Fruit fly (Drosophila melanogaster) whole organism, wandering third instar larva: ENCODE data around the gene Sh.

Source experiments
- Abd-B ChIP-seq: fragments of >200 bp; optimal IDR thresholded peaks from 2 replicates; lab custom pipeline; 2017; ENCODE audit warnings: missing biosample characterization, missing genetic modification characterization
- CG9705 ChIP-seq: fragments of 200-800 bp; sonication (Bioruptor generic); optimal IDR thresholded peaks from 2 replicates; lab custom pipeline; 2018; ENCODE audit warnings: missing biosample characterization, mild to moderate bottlenecking, missing genetic modification characterization
- CrebA ChIP-seq: fragments of 200-800 bp; sonication (Bioruptor generic); optimal IDR thresholded peaks from 2 replicates; lab custom pipeline; 2016; ENCODE audit warnings: missing biosample characterization, mild to moderate bottlenecking, missing genetic modification characterization, borderline replicate concordance
- Dfd ChIP-seq: fragments of >200 bp; optimal IDR thresholded peaks from 2 replicates; lab custom pipeline; 2017; ENCODE audit warnings: missing biosample characterization, missing genetic modification characterization
- Dif ChIP-seq: fragments of 200-275, 200-300 bp; sonication (Bioruptor generic); optimal IDR thresholded peaks from 2 replicates; lab custom pipeline; 2018; ENCODE audit warnings: missing biosample characterization, missing genetic modification characterization; ENCODE audit not compliant: partially characterized antibody
- GATAd ChIP-seq: sonication (Bioruptor generic); optimal IDR thresholded peaks from 2 replicates; lab custom pipeline; 2016; ENCODE audit warnings: missing biosample characterization, missing genetic modification characterization
- Hnf4 ChIP-seq: fragments of 200-800 bp; sonication (Bioruptor generic); optimal IDR thresholded peaks from 2 replicates; lab custom pipeline; 2016; ENCODE audit warnings: missing biosample characterization, mild to moderate bottlenecking, missing genetic modification characterization
- Hr78 ChIP-seq: fragments of >200 bp; optimal IDR thresholded peaks from 2 replicates; lab custom pipeline; 2017; ENCODE audit warnings: missing biosample characterization, missing genetic modification characterization
- Hr83 ChIP-seq: fragments of 200-300 bp; sonication (Bioruptor generic); optimal IDR thresholded peaks from 2 replicates; lab custom pipeline; 2016; ENCODE audit warnings: missing biosample characterization, mild to moderate bottlenecking, missing genetic modification characterization, moderate library complexity; ENCODE audit not compliant: poor library complexity, severe bottlenecking
- Jra ChIP-seq: sonication (Bioruptor generic); optimal IDR thresholded peaks from 2 replicates; lab custom pipeline; 2016; ENCODE audit warnings: missing biosample characterization, missing genetic modification characterization
- Mio ChIP-seq: sonication (Bioruptor generic); optimal IDR thresholded peaks from 2 replicates; lab custom pipeline; 2016; ENCODE audit warnings: missing biosample characterization, missing genetic modification characterization
- Myc ChIP-seq: fragments of >200 bp; optimal IDR thresholded peaks from 2 replicates; lab custom pipeline; 2017
- N ChIP-seq: fragments of >200 bp; optimal IDR thresholded peaks from 2 replicates; lab custom pipeline; 2018; ENCODE audit warnings: missing biosample characterization, missing external identifiers, missing genetic modification characterization
- OdsH ChIP-seq: fragments of 200-800 bp; sonication (Bioruptor generic); optimal IDR thresholded peaks from 2 replicates; lab custom pipeline; 2016; ENCODE audit warnings: missing biosample characterization, mild to moderate bottlenecking, missing genetic modification characterization
- Rel ChIP-seq, 2 experiments: fragments of 200-800 bp; sonication (Bioruptor generic) in 1 of 2; optimal IDR thresholded peaks; 2 replicates in 1 of 2; 3 replicates in 1 of 2; lab custom pipeline; 2016 to 2019; ENCODE audit warnings: mild to moderate bottlenecking in 2 of 2, missing biosample characterization in 2 of 2, missing genetic modification characterization in 2 of 2, moderate library complexity in 1 of 2
- Sp1 ChIP-seq: fragments of 200-800 bp; sonication (Bioruptor generic); optimal IDR thresholded peaks from 3 replicates; lab custom pipeline; 2019; ENCODE audit warnings: missing biosample characterization, mild to moderate bottlenecking, missing genetic modification characterization, moderate library complexity
- Vsx2 ChIP-seq: fragments of 200-300, 225-300 bp; sonication (Bioruptor generic); optimal IDR thresholded peaks from 2 replicates; lab custom pipeline; 2018; ENCODE audit warnings: missing biosample characterization, missing genetic modification characterization; ENCODE audit not compliant: partially characterized antibody
- br ChIP-seq: fragments of 200-800 bp; sonication (Bioruptor generic); optimal IDR thresholded peaks from 2 replicates; lab custom pipeline; 2016; ENCODE audit warnings: missing biosample characterization, missing genetic modification characterization
- dmrt93B ChIP-seq: fragments of 200-800 bp; sonication (Bioruptor generic); optimal IDR thresholded peaks from 2 replicates; lab custom pipeline; 2018; ENCODE audit warnings: missing biosample characterization, mild to moderate bottlenecking, missing genetic modification characterization
- dsf ChIP-seq: sonication (Bioruptor generic); optimal IDR thresholded peaks from 2 replicates; lab custom pipeline; 2016; ENCODE audit warnings: missing biosample characterization, missing genetic modification characterization, borderline replicate concordance
- foxo ChIP-seq, 2 experiments: fragments of 200-800 bp; sonication (Bioruptor generic); optimal IDR thresholded peaks; 2 replicates in 1 of 2; 3 replicates in 1 of 2; lab custom pipeline; 2016 to 2017; ENCODE audit warnings: missing biosample characterization in 2 of 2, missing genetic modification characterization in 2 of 2
- fru ChIP-seq: fragments of 200-800 bp; sonication (Bioruptor generic); optimal IDR thresholded peaks from 3 replicates; lab custom pipeline; 2016; ENCODE audit warnings: missing biosample characterization, mild to moderate bottlenecking, missing genetic modification characterization
- h ChIP-seq: fragments of 200-800 bp; sonication (Bioruptor generic); optimal IDR thresholded peaks from 3 replicates; lab custom pipeline; 2016; ENCODE audit warnings: missing biosample characterization, mild to moderate bottlenecking, missing genetic modification characterization
- lola ChIP-seq: fragments of >200 bp; optimal IDR thresholded peaks from 2 replicates; lab custom pipeline; 2017; ENCODE audit warnings: missing biosample characterization, missing genetic modification characterization
- pan ChIP-seq: fragments of >200 bp; optimal IDR thresholded peaks from 2 replicates; lab custom pipeline; 2017
- sage ChIP-seq: fragments of 200-800 bp; sonication (Bioruptor generic); optimal IDR thresholded peaks from 2 replicates; lab custom pipeline; 2016; ENCODE audit warnings: missing biosample characterization, mild to moderate bottlenecking, missing genetic modification characterization
- tai ChIP-seq: sonication (Bioruptor generic); optimal IDR thresholded peaks from 2 replicates; lab custom pipeline; 2016; ENCODE audit warnings: missing biosample characterization, missing genetic modification characterization
- usp ChIP-seq: fragments of >200 bp; optimal IDR thresholded peaks from 2 replicates; lab custom pipeline; 2017; ENCODE audit warnings: missing biosample characterization, missing genetic modification characterization
- woc ChIP-seq: sonication (Bioruptor generic); optimal IDR thresholded peaks from 2 replicates; lab custom pipeline; 2016; ENCODE audit warnings: missing biosample characterization, mild to moderate bottlenecking, missing genetic modification characterization

The Sh gene

DNA sequence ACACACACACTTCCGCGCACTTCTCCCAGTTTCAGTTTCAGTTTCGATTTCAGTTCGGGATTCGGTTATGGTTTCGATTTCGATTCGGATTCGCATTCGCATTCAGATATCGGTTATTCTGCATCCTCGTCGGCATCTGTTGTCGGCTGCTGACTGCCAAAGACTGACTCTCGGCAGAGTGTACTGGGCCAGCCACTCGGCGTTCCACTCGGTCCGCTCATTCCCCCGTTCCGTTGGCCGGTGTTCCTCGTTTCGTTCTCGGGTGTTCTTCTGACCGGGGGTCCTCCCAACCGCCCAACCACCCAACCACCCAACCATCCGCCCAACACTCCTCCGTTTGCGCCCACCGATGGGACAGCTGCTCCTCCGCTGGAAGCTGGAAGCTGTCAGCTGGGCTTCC, 96.0 kb downstream of the Sh start:
- no peak for TF ChIP-seq usp (GFP tag; lab: Kevin White, UChicago)
- no peak for TF ChIP-seq Mio (GFP tag; lab: Kevin White, UChicago)
- peak; percentile 16 for TF ChIP-seq Dfd (GFP tag; lab: Kevin White, UChicago)

DNA sequence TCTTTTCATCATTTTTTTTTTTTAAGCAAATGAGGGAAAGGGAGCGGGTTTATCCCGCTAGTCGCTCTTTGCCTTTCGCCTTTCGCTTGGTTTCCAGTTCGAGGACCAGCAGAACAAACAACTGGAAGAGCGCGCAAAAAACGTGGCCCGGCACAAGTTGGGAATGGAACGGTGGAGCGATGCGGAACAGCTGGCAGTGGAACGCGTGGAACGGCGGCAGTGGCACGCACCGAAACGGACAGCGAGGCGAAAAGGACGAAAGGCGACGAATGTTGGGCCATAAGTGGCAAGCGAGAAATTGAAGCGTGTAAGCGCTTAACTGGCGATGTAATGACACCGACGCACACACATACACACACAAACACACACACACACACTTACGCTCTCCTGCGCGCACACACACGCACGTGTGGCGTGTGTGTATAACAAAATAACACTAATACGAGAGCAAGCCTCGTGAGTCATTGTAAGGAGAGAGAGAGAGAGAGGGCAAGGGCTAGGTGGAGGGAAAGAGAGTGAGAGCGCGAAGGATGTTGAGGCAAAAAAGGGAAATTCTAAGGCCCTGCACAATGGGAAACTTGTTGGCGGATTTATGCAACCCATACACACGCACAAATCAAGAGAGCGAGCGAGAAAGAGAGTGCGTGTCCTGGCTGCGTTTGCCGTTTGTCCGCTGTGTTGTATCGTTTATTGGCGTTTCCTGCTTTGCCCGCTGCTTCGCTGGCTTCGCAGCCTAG, 99.9 kb downstream of the Sh start:
- no peak for TF ChIP-seq woc (GFP tag; lab: Kevin White, UChicago)
- no peak for TF ChIP-seq OdsH
- no peak for TF ChIP-seq dsf (GFP tag; lab: Kevin White, UChicago)
- no peak for TF ChIP-seq br
- no peak for TF ChIP-seq lola (GFP tag; lab: Kevin White, UChicago)
- no peak for TF ChIP-seq Rel (GFP tag; optimal IDR thresholded peaks at IDR 0.05; lab: Kevin White, UChicago)
- no peak for TF ChIP-seq Rel (tag; optimal IDR thresholded peaks at IDR 0.05; lab: Kevin White, UChicago)
- no peak for TF ChIP-seq CrebA
- no peak for TF ChIP-seq Sp1 (GFP tag; lab: Kevin White, UChicago)
- TF ChIP-seq Hnf4 (GFP tag; lab: Kevin White, UChicago) = no peak

- peak; percentile 91 for TF ChIP-seq Dfd (GFP tag; lab: Kevin White, UChicago)
- TF ChIP-seq foxo (GFP tag; optimal IDR thresholded peaks at IDR 0.05; lab: Kevin White, UChicago) = no peak
- no peak for TF ChIP-seq tai (GFP tag; lab: Kevin White, UChicago)
- no peak for TF ChIP-seq Sp1 (GFP tag; lab: Kevin White, UChicago)
These were observed 122.4 kb downstream of the Sh start for dm6 chrX:17940677-17941076.

DNA sequence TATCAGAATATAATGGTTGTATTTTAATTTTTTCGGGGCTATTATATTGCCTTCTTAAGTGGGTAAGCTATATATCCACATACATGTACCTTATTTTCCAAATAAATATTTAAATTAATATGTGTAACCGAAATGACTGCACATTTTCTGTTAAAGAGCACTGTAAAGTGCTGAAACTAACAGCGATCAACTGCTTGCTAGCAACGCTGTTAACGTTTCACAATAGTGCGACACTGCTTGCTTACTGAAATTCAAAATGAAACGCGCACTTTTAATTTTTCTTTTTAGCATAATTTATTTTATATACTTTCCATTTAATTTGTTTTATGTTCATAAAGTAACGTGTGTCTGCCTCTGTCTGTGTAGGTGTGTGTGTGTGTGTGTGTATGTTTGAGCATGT, 139.0 kb downstream of the Sh start:
- TF ChIP-seq foxo (GFP tag; optimal IDR thresholded peaks at IDR 0.05; lab: Kevin White, UChicago) = no peak
- no peak for TF ChIP-seq lola (GFP tag; lab: Kevin White, UChicago)

- TF ChIP-seq usp (GFP tag; lab: Kevin White, UChicago) (no peak), foxo (GFP tag; optimal IDR thresholded peaks at IDR 0.05; lab: Kevin White, UChicago) (no peak), Vsx2 (GFP tag; lab: Kevin White, UChicago) (peak; percentile 65)
These were observed 145.3 kb downstream of the Sh start for dm6 chrX:17917564-17918233.

- TF ChIP-seq N (no peak), dmrt93B (GFP tag; lab: Kevin White, UChicago) (no peak), Hr78 (no peak), Hr83 (GFP tag; lab: Kevin White, UChicago) (no peak), Vsx2 (GFP tag; lab: Kevin White, UChicago) (no peak), lola (GFP tag; lab: Kevin White, UChicago) (no peak), Dfd (GFP tag; lab: Kevin White, UChicago) (no peak), woc (GFP tag; lab: Kevin White, UChicago) (no peak), Abd-B (no peak)
- TF ChIP-seq, all 38 proteins: peak for 0
These were observed 147.1 kb downstream of the Sh start for dm6 chrX:17915929-17916328.

DNA sequence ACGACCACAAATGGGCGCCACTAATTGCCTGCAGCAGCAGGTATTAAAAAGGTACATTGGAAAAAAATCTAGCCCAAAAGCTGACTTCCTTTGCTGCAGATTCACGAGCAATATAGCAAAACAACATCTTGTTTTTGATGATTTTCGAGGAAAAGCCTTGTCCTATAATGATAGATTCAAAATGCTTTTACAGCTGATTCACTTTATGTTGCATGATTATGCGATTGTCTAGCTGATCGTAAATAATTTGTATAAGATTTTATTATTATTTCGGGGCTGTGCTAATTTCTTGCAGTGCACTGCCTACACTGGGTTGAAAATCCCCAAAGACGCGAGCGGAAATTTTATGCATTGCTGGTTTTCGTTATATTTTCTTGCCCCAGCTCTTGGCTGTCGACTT, 148.5 kb downstream of the Sh start:
- TF ChIP-seq Dif (GFP tag; lab: Kevin White, UChicago) (no peak), OdsH (no peak), Vsx2 (GFP tag; lab: Kevin White, UChicago) (no peak), pan (no peak), CG9705 (GFP tag; lab: Kevin White, UChicago) (no peak), fru (GFP tag; lab: Kevin White, UChicago) (peak; percentile 9), N (no peak), Myc (lab: Kevin White, UChicago) (no peak), Abd-B (no peak), sage (GFP tag; lab: Kevin White, UChicago) (no peak), foxo (GFP tag; optimal IDR thresholded peaks at IDR 0.05; lab: Kevin White, UChicago) (peak in 1 of 2 experiments; percentile 5), Rel (GFP tag; optimal IDR thresholded peaks at IDR 0.05; lab: Kevin White, UChicago) (no peak), Rel (tag; optimal IDR thresholded peaks at IDR 0.05; lab: Kevin White, UChicago) (no peak), br (no peak), lola (GFP tag; lab: Kevin White, UChicago) (no peak), Jra (GFP tag; lab: Kevin White, UChicago) (no peak), tai (GFP tag; lab: Kevin White, UChicago) (no peak), h (GFP tag; lab: Kevin White, UChicago) (peak; percentile 7), Mio (GFP tag; lab: Kevin White, UChicago) (no peak), GATAd (GFP tag; lab: Kevin White, UChicago) (no peak)
- TF ChIP-seq, all 38 proteins: peak for 3
